Worm (Caenorhabditis elegans) whole organism, late embryonic: Measurements from ENCODE around the gene K05F1.8.

Source experiments
- C38D4.7 ChIP-seq: fragments of 200-800 bp; sonication (Bioruptor generic); optimal IDR thresholded peaks from 2 replicates; lab custom pipeline; 2018; ENCODE audit warnings: mild to moderate bottlenecking, missing genetic modification characterization, moderate library complexity, missing compliant biosample characterization
- F13H6.1 ChIP-seq: sonication (generic microtip); optimal IDR thresholded peaks from 2 replicates; lab custom pipeline; 2016; ENCODE audit warnings: missing genetic modification characterization, missing compliant biosample characterization
- K02D7.2 ChIP-seq: sonication (generic microtip); optimal IDR thresholded peaks from 2 replicates; lab custom pipeline; 2017; ENCODE audit warnings: mild to moderate bottlenecking, missing genetic modification characterization, missing compliant biosample characterization
- Y22D7AL.16 ChIP-seq: sonication (generic microtip); optimal IDR thresholded peaks from 2 replicates; lab custom pipeline; 2016; ENCODE audit warnings: missing genetic modification characterization, missing compliant biosample characterization
- ahr-1 ChIP-seq: sonication (generic microtip); optimal IDR thresholded peaks from 2 replicates; lab custom pipeline; 2016; ENCODE audit warnings: missing genetic modification characterization, missing compliant biosample characterization
- ama-1 ChIP-seq: fragments of 150-350 bp; optimal IDR thresholded peaks from 2 replicates; lab custom pipeline; 2014
- ceh-14 ChIP-seq: sonication (generic microtip); optimal IDR thresholded peaks from 2 replicates; lab custom pipeline; 2016; ENCODE audit warnings: missing genotype, missing genetic modification characterization, missing compliant biosample characterization
- ceh-18 ChIP-seq: sonication (generic microtip); optimal IDR thresholded peaks from 2 replicates; lab custom pipeline; 2016; ENCODE audit warnings: missing genetic modification characterization, missing compliant biosample characterization
- ceh-19 ChIP-seq: fragments of 200-800 bp; sonication (Bioruptor generic); optimal IDR thresholded peaks from 2 replicates; lab custom pipeline; 2018; ENCODE audit warnings: mild to moderate bottlenecking, missing genetic modification characterization, missing compliant biosample characterization
- ceh-2 ChIP-seq: sonication (generic microtip); optimal IDR thresholded peaks from 2 replicates; lab custom pipeline; 2016; ENCODE audit warnings: missing genotype, missing genetic modification characterization, missing compliant biosample characterization
- ceh-22 ChIP-seq: sonication (generic microtip); optimal IDR thresholded peaks from 2 replicates; lab custom pipeline; 2017; ENCODE audit warnings: missing biosample characterization, missing genetic modification characterization
- ceh-24 ChIP-seq: sonication (generic microtip); optimal IDR thresholded peaks from 2 replicates; lab custom pipeline; 2016; ENCODE audit warnings: mild to moderate bottlenecking, missing genetic modification characterization, missing compliant biosample characterization
- ceh-30 ChIP-seq: fragments of 150-350 bp; optimal IDR thresholded peaks from 2 replicates; lab custom pipeline; 2014; ENCODE audit warnings: missing biosample characterization, missing genetic modification characterization
- ceh-31 ChIP-seq: sonication (generic microtip); optimal IDR thresholded peaks from 2 replicates; lab custom pipeline; 2016; ENCODE audit warnings: missing genetic modification characterization, missing compliant biosample characterization
- ceh-45 ChIP-seq: fragments of 200-800 bp; sonication (Bioruptor generic); IDR thresholded peaks from 2 replicates; pipeline ENCODE4 v1.3.6; 2022; ENCODE audit warnings: missing genetic modification reagents, missing genetic modification characterization, missing compliant biosample characterization
- ceh-48 ChIP-seq: sonication (generic microtip); optimal IDR thresholded peaks from 2 replicates; lab custom pipeline; 2016; ENCODE audit warnings: missing genetic modification characterization, inconsistent platforms, missing compliant biosample characterization
- ceh-6 ChIP-seq: fragments of 200-800 bp; sonication (Bioruptor generic); optimal IDR thresholded peaks from 2 replicates; lab custom pipeline; 2018; ENCODE audit warnings: mild to moderate bottlenecking, missing genetic modification characterization, missing compliant biosample characterization
- ceh-9 ChIP-seq: sonication (generic microtip); optimal IDR thresholded peaks from 2 replicates; lab custom pipeline; 2016; ENCODE audit warnings: mild to moderate bottlenecking, missing genetic modification characterization, inconsistent platforms, missing compliant biosample characterization
- dmd-4 ChIP-seq: sonication (generic microtip); optimal IDR thresholded peaks from 2 replicates; lab custom pipeline; 2016; ENCODE audit warnings: borderline replicate concordance, missing genetic modification characterization, missing compliant biosample characterization
- dve-1 ChIP-seq: sonication (generic microtip); optimal IDR thresholded peaks from 2 replicates; lab custom pipeline; 2017; ENCODE audit warnings: antibody characterized with exemption, mild to moderate bottlenecking, missing genetic modification characterization, missing compliant biosample characterization
- elt-2 ChIP-seq: sonication (generic microtip); optimal IDR thresholded peaks from 2 replicates; lab custom pipeline; 2016; ENCODE audit warnings: missing genetic modification reagents, missing genetic modification characterization, missing compliant biosample characterization
- ets-4 ChIP-seq: sonication (generic microtip); optimal IDR thresholded peaks from 2 replicates; lab custom pipeline; 2016; ENCODE audit warnings: missing genetic modification characterization, missing compliant biosample characterization
- eyg-1 ChIP-seq: sonication (generic microtip); optimal IDR thresholded peaks from 2 replicates; lab custom pipeline; 2016; ENCODE audit warnings: missing genotype, missing genetic modification characterization, missing compliant biosample characterization
- fax-1 ChIP-seq: sonication (generic microtip); optimal IDR thresholded peaks from 2 replicates; lab custom pipeline; 2016; ENCODE audit warnings: missing genotype, missing genetic modification characterization, missing compliant biosample characterization
- fkh-10 ChIP-seq: fragments of 150-350 bp; optimal IDR thresholded peaks from 2 replicates; lab custom pipeline; 2014; ENCODE audit warnings: missing biosample characterization, missing genetic modification reagents, missing genetic modification characterization
- fkh-6 ChIP-seq: sonication (generic microtip); optimal IDR thresholded peaks from 2 replicates; lab custom pipeline; 2016; ENCODE audit warnings: missing genetic modification characterization, missing compliant biosample characterization
- gmeb-2 ChIP-seq: sonication (generic microtip); optimal IDR thresholded peaks from 2 replicates; lab custom pipeline; 2016; ENCODE audit warnings: missing genetic modification characterization, inconsistent platforms, missing compliant biosample characterization
- hlh-15 ChIP-seq: sonication (generic microtip); optimal IDR thresholded peaks from 2 replicates; lab custom pipeline; 2016; ENCODE audit warnings: missing genetic modification characterization, missing compliant biosample characterization
- lim-6 ChIP-seq: sonication (generic microtip); optimal IDR thresholded peaks from 2 replicates; lab custom pipeline; 2016; ENCODE audit warnings: missing genetic modification characterization, missing compliant biosample characterization
- lin-11 ChIP-seq: fragments of 200-800 bp; sonication (Bioruptor generic); optimal IDR thresholded peaks from 2 replicates; lab custom pipeline; 2018; ENCODE audit warnings: mild to moderate bottlenecking, missing genetic modification characterization, missing compliant biosample characterization
- madf-2 ChIP-seq: sonication (generic microtip); optimal IDR thresholded peaks from 2 replicates; lab custom pipeline; 2017; ENCODE audit warnings: missing genetic modification characterization, missing compliant biosample characterization
- mec-3 ChIP-seq: sonication (generic microtip); optimal IDR thresholded peaks from 2 replicates; lab custom pipeline; 2016; ENCODE audit warnings: borderline replicate concordance, missing genetic modification characterization, missing compliant biosample characterization
- nfya-1 ChIP-seq: sonication (generic microtip); optimal IDR thresholded peaks from 2 replicates; lab custom pipeline; 2017; ENCODE audit warnings: missing genetic modification characterization, mild to moderate bottlenecking, missing compliant biosample characterization, antibody characterized with exemption, moderate library complexity
- odd-2 ChIP-seq: sonication (generic microtip); optimal IDR thresholded peaks from 2 replicates; lab custom pipeline; 2017; ENCODE audit warnings: antibody characterized with exemption, mild to moderate bottlenecking, missing genetic modification characterization, missing compliant biosample characterization
- pag-3 ChIP-seq: sonication (generic microtip); optimal IDR thresholded peaks from 2 replicates; lab custom pipeline; 2016; ENCODE audit warnings: missing compliant biosample characterization, missing genetic modification characterization, borderline replicate concordance
- pax-1 ChIP-seq: fragments of 150-350 bp; optimal IDR thresholded peaks from 2 replicates; lab custom pipeline; 2014; ENCODE audit warnings: missing biosample characterization, missing genetic modification characterization
- pha-4 ChIP-seq: fragments of 150-350 bp; optimal IDR thresholded peaks from 2 replicates; lab custom pipeline; 2018; ENCODE audit warnings: missing biosample characterization, missing genetic modification reagents, missing genetic modification characterization
- pros-1 ChIP-seq: fragments of 150-350 bp; optimal IDR thresholded peaks from 2 replicates; lab custom pipeline; 2014; ENCODE audit warnings: missing biosample characterization, missing genetic modification reagents, missing genetic modification characterization
- rnt-1 ChIP-seq: sonication (generic microtip); optimal IDR thresholded peaks from 2 replicates; lab custom pipeline; 2016; ENCODE audit warnings: missing genetic modification characterization, missing compliant biosample characterization
- sox-2 ChIP-seq: fragments of 200-800 bp; sonication (Bioruptor generic); IDR thresholded peaks from 2 replicates; pipeline ENCODE4 v1.3.6; 2022; ENCODE audit warnings: missing genetic modification reagents, missing genetic modification characterization, missing compliant biosample characterization
- sox-4 ChIP-seq: sonication (generic microtip); optimal IDR thresholded peaks from 2 replicates; lab custom pipeline; 2017; ENCODE audit warnings: mild to moderate bottlenecking, missing genetic modification characterization, inconsistent platforms, missing compliant biosample characterization
- syd-9 ChIP-seq: sonication (generic microtip); optimal IDR thresholded peaks from 2 replicates; lab custom pipeline; 2016; ENCODE audit warnings: mild to moderate bottlenecking, missing genetic modification characterization, moderate library complexity, missing compliant biosample characterization
- tbx-2 ChIP-seq: sonication (generic microtip); optimal IDR thresholded peaks from 2 replicates; lab custom pipeline; 2016; ENCODE audit warnings: missing genetic modification characterization, missing compliant biosample characterization
- tbx-7 ChIP-seq: sonication (generic microtip); optimal IDR thresholded peaks from 2 replicates; lab custom pipeline; 2016; ENCODE audit warnings: missing genotype, missing genetic modification characterization, missing compliant biosample characterization
- ttx-3 ChIP-seq: sonication (generic microtip); optimal IDR thresholded peaks from 2 replicates; lab custom pipeline; 2016; ENCODE audit warnings: missing genetic modification reagents, missing genetic modification characterization, missing compliant biosample characterization
- unc-42 ChIP-seq: sonication (generic microtip); optimal IDR thresholded peaks from 2 replicates; lab custom pipeline; 2016; ENCODE audit warnings: missing genotype, missing genetic modification characterization, missing compliant biosample characterization
- unc-55 ChIP-seq: sonication (generic microtip); optimal IDR thresholded peaks from 2 replicates; lab custom pipeline; 2017; ENCODE audit warnings: missing biosample characterization, missing genetic modification reagents, missing genetic modification characterization
- unc-86 ChIP-seq: sonication (generic microtip); optimal IDR thresholded peaks from 2 replicates; lab custom pipeline; 2016; ENCODE audit warnings: missing genetic modification characterization, missing compliant biosample characterization
- zip-5 ChIP-seq: sonication (generic microtip); optimal IDR thresholded peaks from 2 replicates; lab custom pipeline; 2016; ENCODE audit warnings: missing genetic modification characterization, missing compliant biosample characterization

K05F1.8 gene

ce11 chrII:5799553-5799952 lies at the start of gene K05F1.8:
Gene K05F1.8, minus strand, starts transcription at chrII:5799653.
- no peak for TF ChIP-seq syd-9 (tag; lab: Kevin White, UChicago)
- TF ChIP-seq ceh-9 (tag; lab: Kevin White, UChicago): no peak
- TF ChIP-seq dve-1 (tag; lab: Kevin White, UChicago): no peak
- no peak for TF ChIP-seq zip-5
- TF ChIP-seq C38D4.7 (GFP tag; lab: Kevin White, UChicago): no peak
- no peak for TF ChIP-seq ama-1 (lab: Kevin White, UChicago)
- TF ChIP-seq ceh-31 (tag; lab: Kevin White, UChicago): no peak
- no peak for TF ChIP-seq madf-2 (tag; lab: Kevin White, UChicago)
- no peak for TF ChIP-seq ceh-24 (tag; lab: Kevin White, UChicago)
- TF ChIP-seq sox-2 (GFP tag; lab: Robert Waterston, UW): no peak
- no peak for TF ChIP-seq ets-4 (tag; lab: Kevin White, UChicago)
- no peak for TF ChIP-seq F13H6.1 (tag; lab: Kevin White, UChicago)
- no peak for TF ChIP-seq tbx-7 (tag; lab: Kevin White, UChicago)
- no peak for TF ChIP-seq gmeb-2
- TF ChIP-seq pha-4 (tag; lab: Kevin White, UChicago): no peak
- TF ChIP-seq fkh-6 (tag; lab: Kevin White, UChicago): no peak

DNA sequence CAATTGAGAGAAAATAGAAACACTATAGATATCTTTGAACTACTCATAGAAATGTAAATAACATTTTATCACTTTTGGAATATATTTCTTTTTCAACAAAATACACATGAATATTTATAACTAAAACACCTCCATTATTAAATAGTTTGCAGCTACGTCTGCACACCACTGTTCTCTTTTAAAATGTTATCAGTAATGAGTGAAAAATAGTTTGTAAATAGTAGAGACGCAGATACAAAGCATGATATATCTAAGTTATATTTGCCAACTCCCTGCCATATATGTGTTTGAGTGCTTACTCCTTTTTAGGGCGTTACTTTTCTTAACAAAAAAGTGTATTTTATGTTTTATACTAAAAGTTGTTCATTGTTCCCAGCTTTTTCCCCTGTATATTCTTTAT lies 46.7 kb upstream of the K05F1.8 start:
- TF ChIP-seq nfya-1 (tag; lab: Kevin White, UChicago) (no peak), ttx-3 (no peak), ceh-18 (no peak), elt-2 (tag; lab: Kevin White, UChicago) (peak; percentile 58), unc-55 (no peak)

DNA sequence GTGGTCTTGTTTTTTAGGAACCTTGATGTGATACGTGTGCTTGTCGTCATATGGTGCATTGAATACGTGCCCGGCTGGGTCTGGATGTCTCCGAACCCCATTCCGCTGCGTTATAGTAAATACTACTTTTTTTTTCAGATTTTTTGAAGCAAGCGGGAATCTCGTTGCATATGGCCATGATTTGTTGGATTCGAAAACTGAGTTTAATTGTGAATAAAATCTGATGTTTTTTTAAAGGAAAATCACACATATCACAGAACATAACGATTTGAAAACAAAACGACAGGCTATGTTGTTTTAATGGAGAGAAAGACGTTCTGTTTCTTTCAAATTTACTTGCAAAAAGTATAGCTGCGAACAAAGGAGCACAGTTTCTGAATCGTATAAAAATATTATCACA lies 46.0 kb upstream of the K05F1.8 start, which contains the start of the genes ZK1248.17 and H41C03.3:
Gene ZK1248.17, minus strand, starts transcription at position 101 of the 400 bp plus-strand sequence.
Gene H41C03.3, plus strand, starts transcription at position 337 of the 400 bp plus-strand sequence.
- TF ChIP-seq lim-6 (no peak), ets-4 (tag; lab: Kevin White, UChicago) (no peak), unc-42 (tag; lab: Kevin White, UChicago) (no peak), ceh-30 (no peak), pag-3 (tag; lab: Kevin White, UChicago) (no peak), tbx-2 (tag; lab: Kevin White, UChicago) (no peak), ahr-1 (tag; lab: Kevin White, UChicago) (no peak), ceh-9 (tag; lab: Kevin White, UChicago) (no peak), unc-86 (tag; lab: Kevin White, UChicago) (no peak), fkh-10 (GFP tag; lab: Kevin White, UChicago) (no peak), ceh-2 (tag; lab: Kevin White, UChicago) (no peak), tbx-7 (tag; lab: Kevin White, UChicago) (no peak), elt-2 (tag; lab: Kevin White, UChicago) (no peak), pax-1 (tag; lab: Kevin White, UChicago) (no peak), ceh-19 (GFP tag; lab: Kevin White, UChicago) (no peak), lin-11 (tag; lab: Kevin White, UChicago) (no peak), ceh-6 (no peak), mec-3 (tag; lab: Kevin White, UChicago) (no peak), sox-4 (tag; lab: Kevin White, UChicago) (no peak), ceh-14 (no peak)

ce11 chrII:5844694-5845129 lies 45.3 kb upstream of the K05F1.8 start:
- TF ChIP-seq sox-2 (GFP tag; lab: Robert Waterston, UW) (peak; percentile 32), dmd-4 (tag; lab: Kevin White, UChicago) (peak; percentile 66), ahr-1 (tag; lab: Kevin White, UChicago) (peak; percentile 46), ceh-22 (tag; lab: Kevin White, UChicago) (peak; percentile 65), fax-1 (peak; percentile 65), rnt-1 (peak; percentile 86), ceh-48 (peak; percentile 41), eyg-1 (peak; percentile 68), tbx-2 (tag; lab: Kevin White, UChicago) (peak; percentile 96), K02D7.2 (peak; percentile 69), pha-4 (tag; lab: Kevin White, UChicago) (no peak), Y22D7AL.16 (peak; percentile 57), lin-11 (tag; lab: Kevin White, UChicago) (peak; percentile 63), ets-4 (tag; lab: Kevin White, UChicago) (peak; percentile 85), ceh-45 (GFP tag; lab: Robert Waterston, UW) (no peak), odd-2 (tag; lab: Kevin White, UChicago) (no peak), pros-1 (tag; lab: Kevin White, UChicago) (peak; percentile 87), hlh-15 (tag; lab: Kevin White, UChicago) (peak; percentile 65)
